Fruit fly (Drosophila melanogaster) S2 (cell line): ENCODE results near the gene CG42529.

Experiments used
- CG8478 ChIP-seq: fragments of >200 bp; optimal IDR thresholded peaks from 2 replicates; lab custom pipeline; 2018
- CTCF ChIP-seq, 2 experiments: fragments of >200 bp; optimal IDR thresholded peaks; 2 replicates each; lab custom pipeline; 2018

- TF ChIP-seq CTCF (optimal IDR thresholded peaks at IDR 0.05; lab: Kevin White, UChicago) (no peak), CG8478 (lab: Kevin White, UChicago) (no peak)
These were observed 45.9 kb upstream of the CG42529 start for dm6 chr3L:19682902-19683301.
